Worm (Caenorhabditis elegans) whole organism, young adult: Measurements from ENCODE around the gene C56A3.8.

Experiments
- B0336.3 ChIP-seq: fragments of 200-800 bp; sonication (Bioruptor generic); IDR thresholded peaks from 2 replicates; pipeline ENCODE4 v1.3.6; 2022; ENCODE audit warnings: missing genetic modification characterization, missing compliant biosample characterization
- C06A6.2 ChIP-seq: fragments of 200-800 bp; sonication (Bioruptor generic); conservative IDR thresholded peaks from 2 replicates; pipeline ENCODE4 v1.3.6; 2022; ENCODE audit warnings: missing genetic modification characterization, missing compliant biosample characterization
- F33H1.4 ChIP-seq: fragments of 200-800 bp; sonication (Bioruptor generic); IDR thresholded peaks from 2 replicates; pipeline ENCODE4 v1.3.6; 2022; ENCODE audit warnings: missing genetic modification reagents, missing genetic modification characterization, missing compliant biosample characterization
- him-1 ChIP-seq: sonication (generic microtip); optimal IDR thresholded peaks from 2 replicates; lab custom pipeline; 2016; ENCODE audit warnings: missing genotype, missing genetic modification reagents, missing genetic modification characterization, missing compliant biosample characterization
- hlh-12 ChIP-seq: sonication (generic microtip); optimal IDR thresholded peaks from 2 replicates; lab custom pipeline; 2016; ENCODE audit warnings: missing genetic modification characterization, missing compliant biosample characterization
- hrde-1 ChIP-seq: sonication (generic microtip); optimal IDR thresholded peaks from 2 replicates; lab custom pipeline; 2016; ENCODE audit warnings: missing genetic modification characterization, mild to moderate bottlenecking, missing compliant biosample characterization, moderate library complexity, missing genotype, missing genetic modification reagents, borderline replicate concordance
- mxl-1 ChIP-seq: sonication (generic microtip); optimal IDR thresholded peaks from 2 replicates; lab custom pipeline; 2016; ENCODE audit warnings: missing genetic modification characterization, missing compliant biosample characterization
- nfya-1 ChIP-seq: sonication (generic microtip); optimal IDR thresholded peaks from 2 replicates; lab custom pipeline; 2017; ENCODE audit warnings: antibody characterized with exemption, missing compliant biosample characterization, missing genetic modification characterization, borderline replicate concordance; ENCODE audit not compliant: insufficient read depth
- nhr-120 ChIP-seq: fragments of 200-800 bp; sonication (Bioruptor generic); IDR thresholded peaks from 2 replicates; pipeline ENCODE4 v1.3.6; 2022; ENCODE audit warnings: missing genetic modification characterization, missing compliant biosample characterization
- snpc-1.3 ChIP-seq: sonication (generic microtip); optimal IDR thresholded peaks from 2 replicates; lab custom pipeline; 2017; ENCODE audit warnings: missing genetic modification characterization, mild to moderate bottlenecking, missing compliant biosample characterization, antibody characterized with exemption, moderate library complexity, missing genotype, missing genetic modification reagents; ENCODE audit not compliant: insufficient read depth
- zim-3 ChIP-seq: sonication (generic microtip); optimal IDR thresholded peaks from 2 replicates; lab custom pipeline; 2017; ENCODE audit warnings: mild to moderate bottlenecking, missing genetic modification characterization, moderate library complexity, missing compliant biosample characterization

DNA sequence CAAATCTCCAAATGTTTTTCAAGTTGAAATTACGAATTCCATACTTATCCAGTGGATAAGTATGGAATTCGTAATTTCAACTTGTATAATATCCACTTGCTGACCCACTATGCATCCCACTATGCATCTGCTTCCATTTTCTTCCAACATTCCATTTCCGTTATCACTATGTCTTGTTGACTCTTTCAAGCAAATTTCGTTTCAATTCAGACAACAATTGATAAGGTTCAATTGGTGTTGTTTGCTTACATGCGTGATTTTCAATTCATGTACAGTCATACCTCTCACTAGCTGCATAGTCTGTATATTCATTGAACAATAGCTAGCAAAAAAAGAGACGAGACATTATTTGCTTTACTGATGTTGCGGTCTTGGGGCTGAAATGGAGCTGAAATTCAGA, 16.8 kb downstream of the C56A3.8 start:
- no peak for TF ChIP-seq F33H1.4 (GFP tag; lab: Robert Waterston, UW)
- TF ChIP-seq nfya-1 (tag; lab: Kevin White, UChicago) = no peak
- TF ChIP-seq nhr-120 (GFP tag; lab: Robert Waterston, UW) = no peak
- TF ChIP-seq mxl-1 (tag; lab: Kevin White, UChicago) = no peak
- TF ChIP-seq hlh-12 (tag; lab: Kevin White, UChicago) = no peak
- TF ChIP-seq hrde-1 (tag; lab: Kevin White, UChicago) = no peak
- no peak for TF ChIP-seq B0336.3 (GFP tag; lab: Robert Waterston, UW)
- no peak for TF ChIP-seq snpc-1.3 (tag; lab: Kevin White, UChicago)
- TF ChIP-seq C06A6.2 (GFP tag; lab: Robert Waterston, UW) = no peak
- no peak for TF ChIP-seq him-1 (tag; lab: Kevin White, UChicago)
- no peak for TF ChIP-seq zim-3 (tag; lab: Kevin White, UChicago)
